Fruit fly (Drosophila melanogaster): Measurements from ENCODE around the gene vir-1.

dm6 chr2L:12463037-12463436 lies 39.8 kb upstream of the vir-1 start:
- TF ChIP-seq CG8478 (optimal IDR thresholded peaks at IDR 0.05) (no peak), CTCF (optimal IDR thresholded peaks at IDR 0.05) (no peak)

Measured in S2 (cell line).